Worm (Caenorhabditis elegans): ENCODE measurements around the gene fbxa-73.

Gene fbxa-73

DNA sequence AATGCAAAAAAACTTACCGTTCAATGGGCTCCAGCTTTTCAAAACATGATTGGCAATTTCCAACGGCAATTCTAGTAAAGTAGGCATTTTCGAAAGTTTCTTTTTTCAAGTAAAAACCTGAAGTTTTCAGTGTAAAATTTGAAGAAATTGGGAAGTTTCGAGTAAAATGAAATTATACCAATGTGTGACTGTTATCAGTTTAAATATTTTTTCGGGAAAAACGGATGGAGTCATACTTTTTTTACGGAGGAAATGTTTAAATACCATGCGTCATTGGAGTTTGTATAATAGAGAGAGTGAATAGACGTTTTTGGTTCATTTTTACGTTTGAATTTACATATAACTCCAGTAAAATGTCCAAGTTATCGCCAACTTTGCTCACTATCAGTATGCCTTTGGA lies 33.8 kb upstream of the fbxa-73 start, which contains the start of gene fbxa-12:
Gene fbxa-12 (plus strand): TSS at position 301 of the 400 bp plus-strand sequence.
- no peak for TF ChIP-seq nhr-76 (tag; optimal IDR thresholded peaks at IDR 0.05)
- no peak for TF ChIP-seq lir-3 (tag; optimal IDR thresholded peaks at IDR 0.05)
- no peak for TF ChIP-seq ces-1 (GFP tag; optimal IDR thresholded peaks at IDR 0.05)
- TF ChIP-seq ZK337.2 (GFP tag; IDR thresholded peaks at IDR 0.05), result no peak
- no peak for TF ChIP-seq F10B5.3 (tag; optimal IDR thresholded peaks at IDR 0.05)

DNA sequence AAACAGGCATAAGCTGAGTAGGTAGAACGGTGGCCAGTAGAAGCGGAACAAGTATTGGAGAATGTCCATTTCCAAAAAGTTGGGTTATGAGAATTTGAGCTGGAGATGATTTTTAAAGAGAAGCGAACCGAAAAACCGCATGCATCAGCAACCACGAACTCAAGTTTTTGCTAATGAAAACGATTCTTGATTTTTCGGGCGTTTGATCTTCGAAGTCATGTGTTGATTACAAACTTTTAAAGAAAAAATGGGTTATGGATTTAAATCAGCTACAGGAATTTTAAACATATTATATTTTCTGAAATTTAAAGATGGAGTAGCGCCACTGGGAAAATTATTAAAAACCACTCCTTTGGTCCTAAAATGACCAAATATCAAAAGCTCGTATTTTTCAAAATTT lies 29.3 kb upstream of the fbxa-73 start, which contains the start of gene srd-65:
Gene srd-65 (minus strand): TSS at position 101 of the 400 bp plus-strand sequence.
- TF ChIP-seq tag-97 (GFP tag; IDR thresholded peaks at IDR 0.05) (no peak), aly-2 (tag; optimal IDR thresholded peaks at IDR 0.05) (no peak), php-3 (GFP tag; IDR thresholded peaks at IDR 0.05) (no peak), F37D6.2 (tag; optimal IDR thresholded peaks at IDR 0.05) (no peak), mep-1 (tag; optimal IDR thresholded peaks at IDR 0.05) (no peak), T20F7.1 (GFP tag; optimal IDR thresholded peaks at IDR 0.05) (no peak), saeg-2 (GFP tag; IDR thresholded peaks at IDR 0.05) (no peak), fos-1 (tag; optimal IDR thresholded peaks at IDR 0.05) (no peak), hmg-1.1 (GFP tag; IDR thresholded peaks at IDR 0.05) (no peak), gei-8 (GFP tag; optimal IDR thresholded peaks at IDR 0.05) (no peak), snpc-1.2 (GFP tag; IDR thresholded peaks at IDR 0.05) (no peak), ztf-7 (tag; optimal IDR thresholded peaks at IDR 0.05) (no peak), arid-1 (GFP tag; conservative IDR thresholded peaks at IDR 0.05) (no peak)

DNA sequence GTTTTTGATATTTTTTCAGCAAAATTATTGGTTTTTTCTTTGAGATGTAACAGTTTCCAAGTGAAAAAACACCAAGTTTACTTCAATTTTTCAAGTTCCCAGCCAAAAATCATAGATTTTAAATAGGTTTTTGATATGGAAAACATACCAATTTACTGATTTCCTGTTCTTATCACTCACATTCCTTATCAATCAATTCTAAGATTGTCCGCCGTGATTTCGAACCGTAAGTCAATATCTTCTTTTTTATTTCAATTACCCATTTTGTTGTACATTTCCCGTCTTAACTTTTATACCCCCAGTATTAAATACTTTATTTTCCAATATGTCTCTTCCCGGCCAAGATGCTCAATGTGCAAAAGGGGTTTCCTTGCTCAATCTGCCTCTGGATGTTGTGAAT lies 28.8 kb upstream of the fbxa-73 start, which contains the start of gene fbxa-38:
Gene fbxa-38 (plus strand): TSS at position 195 of the 400 bp plus-strand sequence.
- TF ChIP-seq ctbp-1 (GFP tag; IDR thresholded peaks at IDR 0.05), result no peak
- no peak for TF ChIP-seq hlh-11 (tag; optimal IDR thresholded peaks at IDR 0.05)
- no peak for TF ChIP-seq duxl-1 (tag; optimal IDR thresholded peaks at IDR 0.05; ENCODE audit: poor library complexity)
- TF ChIP-seq mes-2 (tag; optimal IDR thresholded peaks at IDR 0.05; ENCODE audit: poor library complexity, severe bottlenecking), result no peak
- TF ChIP-seq dpl-1 (GFP tag; optimal IDR thresholded peaks at IDR 0.05), result no peak
- TF ChIP-seq hmg-1.1 (GFP tag; IDR thresholded peaks at IDR 0.05), result no peak
- TF ChIP-seq unc-39 (tag; optimal IDR thresholded peaks at IDR 0.05), result no peak
- TF ChIP-seq ceh-32 (tag; optimal IDR thresholded peaks at IDR 0.05; ENCODE audit: poor library complexity), result no peak

DNA sequence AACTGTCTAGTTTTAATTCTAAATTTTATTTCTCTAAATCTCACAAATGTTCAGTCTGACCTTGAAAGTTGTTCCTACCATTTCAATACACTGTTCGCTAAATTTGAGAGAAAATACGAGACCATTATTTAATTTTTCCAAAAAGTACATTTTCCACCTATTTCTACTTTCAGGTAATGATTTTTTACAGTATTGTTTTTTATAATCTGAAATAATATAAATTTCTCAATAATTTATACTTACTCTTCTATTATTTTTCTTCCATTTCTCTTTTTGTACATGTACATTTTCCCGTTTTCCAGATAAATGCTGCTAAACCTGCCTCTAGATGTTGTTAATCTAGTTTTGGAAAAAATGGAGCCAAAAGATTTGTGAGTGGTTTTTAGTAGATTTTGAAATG lies 25.8 kb upstream of the fbxa-73 start, which contains the start of gene fbxa-62:
Gene fbxa-62 (plus strand): TSS at position 301 of the 400 bp plus-strand sequence.
- TF ChIP-seq attf-4 (tag; optimal IDR thresholded peaks at IDR 0.05) (no peak), T20F7.1 (GFP tag; optimal IDR thresholded peaks at IDR 0.05) (no peak), nhr-28 (tag; optimal IDR thresholded peaks at IDR 0.05) (no peak), dmd-8 (GFP tag; IDR thresholded peaks at IDR 0.05) (no peak), F10B5.3 (tag; optimal IDR thresholded peaks at IDR 0.05) (no peak), F44E2.7 (GFP tag; IDR thresholded peaks at IDR 0.05) (no peak), lsy-2 (tag; optimal IDR thresholded peaks at IDR 0.05) (no peak), fos-1 (tag; optimal IDR thresholded peaks at IDR 0.05) (no peak), nhr-42 (GFP tag; IDR thresholded peaks at IDR 0.05) (no peak), R02D3.7 (tag; optimal IDR thresholded peaks at IDR 0.05) (no peak), aha-1 (tag) (no peak), lir-3 (tag; optimal IDR thresholded peaks at IDR 0.05) (no peak), lin-29 (GFP tag; IDR thresholded peaks at IDR 0.05) (no peak), aly-2 (tag; optimal IDR thresholded peaks at IDR 0.05) (no peak), lin-1 (GFP tag; IDR thresholded peaks at IDR 0.05) (no peak), cey-2 (tag; optimal IDR thresholded peaks at IDR 0.05; ENCODE audit: borderline replicate concordance, insufficient read depth) (no peak), D1046.2 (GFP tag; IDR thresholded peaks at IDR 0.05) (no peak), sdz-12 (GFP tag; optimal IDR thresholded peaks at IDR 0.05) (no peak)

Measured in whole organism, L4 larva.